Worm (Caenorhabditis elegans): ENCODE data around the gene F35E8.2.

DNA sequence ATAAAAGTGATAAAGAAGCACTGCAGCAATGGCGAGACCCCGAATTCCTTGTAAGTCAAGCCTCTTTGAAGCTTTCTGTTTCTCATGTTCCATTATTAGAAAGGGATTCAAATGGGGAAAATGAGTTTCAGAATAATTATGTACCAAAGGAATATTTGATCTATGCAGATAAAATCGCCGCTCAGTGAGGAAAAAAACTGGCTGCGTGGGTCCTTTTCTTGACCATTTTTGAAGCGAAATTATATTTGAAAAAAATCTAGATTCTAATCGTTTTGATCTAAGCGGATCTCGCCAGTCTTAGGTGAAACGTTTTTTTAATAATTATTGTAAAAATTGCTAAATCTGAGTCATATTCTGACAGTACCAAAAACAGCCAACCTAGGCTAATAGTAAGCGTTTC lies 20.8 kb upstream of the F35E8.2 start, which contains the start of gene oac-42:
- no peak for TF ChIP-seq nhr-90 (tag; optimal IDR thresholded peaks at IDR 0.05)
- no peak for TF ChIP-seq unc-130 (GFP tag; optimal IDR thresholded peaks at IDR 0.05)
- TF ChIP-seq ekl-4 (GFP tag; IDR thresholded peaks at IDR 0.05): no peak
- no peak for TF ChIP-seq sea-2 (GFP tag; IDR thresholded peaks at IDR 0.05)
- TF ChIP-seq snpc-4 (GFP tag; optimal IDR thresholded peaks at IDR 0.05): no peak
- no peak for TF ChIP-seq snpc-4 (tag; optimal IDR thresholded peaks at IDR 0.05)
- no peak for TF ChIP-seq akir-1 (GFP tag; optimal IDR thresholded peaks at IDR 0.05)
- no peak for TF ChIP-seq ztf-28 (GFP tag; IDR thresholded peaks at IDR 0.05)
- TF ChIP-seq gei-17 (GFP tag; optimal IDR thresholded peaks at IDR 0.05): no peak
- TF ChIP-seq Y79H2A.3 (GFP tag; conservative IDR thresholded peaks at IDR 0.05): no peak
- no peak for TF ChIP-seq xnd-1 (tag; optimal IDR thresholded peaks at IDR 0.05)
- no peak for TF ChIP-seq Y56A3A.18 (GFP tag; IDR thresholded peaks at IDR 0.05)
- no peak for TF ChIP-seq tbx-9 (tag; optimal IDR thresholded peaks at IDR 0.05; ENCODE audit: borderline replicate concordance)
- TF ChIP-seq nfya-2 (GFP tag; IDR thresholded peaks at IDR 0.05): no peak

All from whole organism, young adult.